Worm (Caenorhabditis elegans) whole organism, midembryonic: ENCODE measurements around the gene str-209.

Experiments
- cog-1 ChIP-seq: sonication (generic microtip); optimal IDR thresholded peaks from 2 replicates; lab custom pipeline; 2016; ENCODE audit warnings: missing genetic modification characterization, missing compliant biosample characterization
- flt-1 ChIP-seq: fragments of 200-800 bp; sonication (Bioruptor generic); IDR thresholded peaks from 2 replicates; pipeline ENCODE4 v1.3.6; 2022; ENCODE audit warnings: missing genetic modification characterization, missing compliant biosample characterization
- klf-2 ChIP-seq: fragments of 200-800 bp; sonication (Bioruptor generic); conservative IDR thresholded peaks from 2 replicates; pipeline ENCODE4 v1.3.6; 2022; ENCODE audit warnings: missing genetic modification reagents, missing genetic modification characterization, missing compliant biosample characterization
- med-1 ChIP-seq: sonication (generic microtip); optimal IDR thresholded peaks from 2 replicates; lab custom pipeline; 2017; ENCODE audit warnings: missing genetic modification characterization, mild to moderate bottlenecking, missing compliant biosample characterization, antibody characterized with exemption, missing genetic modification reagents; ENCODE audit not compliant: insufficient read depth
- ref-1 ChIP-seq: fragments of 200-800 bp; sonication (Bioruptor generic); conservative IDR thresholded peaks from 2 replicates; pipeline ENCODE4 v1.3.6; 2022; ENCODE audit warnings: missing genetic modification reagents, missing genetic modification characterization, missing compliant biosample characterization
- tab-1 ChIP-seq: fragments of 200-800 bp; sonication (Bioruptor generic); IDR thresholded peaks from 2 replicates; pipeline ENCODE4 v1.3.6; 2022; ENCODE audit warnings: missing genetic modification characterization, missing compliant biosample characterization
- ztf-23 ChIP-seq: fragments of 200-800 bp; sonication (Bioruptor generic); IDR thresholded peaks from 2 replicates; pipeline ENCODE4 v1.3.6; 2022; ENCODE audit warnings: missing genetic modification reagents, missing genetic modification characterization, missing compliant biosample characterization
- ztf-29 ChIP-seq: fragments of 200-800 bp; sonication (Bioruptor generic); IDR thresholded peaks from 2 replicates; pipeline ENCODE4 v1.3.6; 2022; ENCODE audit warnings: missing genetic modification reagents, missing genetic modification characterization, missing compliant biosample characterization

ce11 chrV:4957619-4958018 is 8.9 kb downstream of the str-209 start:
- TF ChIP-seq klf-2 (GFP tag; lab: Robert Waterston, UW) (no peak), tab-1 (no peak), ref-1 (GFP tag; lab: Robert Waterston, UW) (no peak), med-1 (GFP tag; lab: Kevin White, UChicago) (no peak), ztf-23 (GFP tag; lab: Robert Waterston, UW) (no peak), ztf-29 (GFP tag; lab: Robert Waterston, UW) (no peak), cog-1 (no peak), flt-1 (GFP tag; lab: Robert Waterston, UW) (no peak)
